Fruit fly (Drosophila melanogaster) whole organism, embryonic: ENCODE results near the gene Lsp1alpha.
A peak's percentile ranks its signal among the peaks of the same experiment; 100 is the strongest.

ENCODE experiments used
- ATbp ChIP-seq: fragments of 200-800 bp; sonication (Bioruptor generic); optimal IDR thresholded peaks from 2 replicates; lab custom pipeline; 2017; ENCODE audit warnings: missing biosample characterization, mild to moderate bottlenecking, missing genetic modification characterization, missing genetic modification reagents
- Atf3 ChIP-seq: fragments of 200-800 bp; sonication (Bioruptor generic); optimal IDR thresholded peaks from 3 replicates; lab custom pipeline; 2016; ENCODE audit warnings: missing biosample characterization, missing genetic modification characterization
- C15 ChIP-seq: fragments of 200-800 bp; sonication (Bioruptor generic); IDR thresholded peaks from 3 replicates; pipeline ENCODE4 v1.3.6; 2022; ENCODE audit warnings: missing biosample characterization, missing genetic modification characterization
- CG10321 ChIP-seq: fragments of 200-800 bp; sonication (Bioruptor generic); IDR thresholded peaks from 2 replicates; pipeline ENCODE4 v1.3.6; 2022; ENCODE audit warnings: missing biosample characterization, missing genetic modification characterization
- CG10366 ChIP-seq: fragments of 200-800 bp; sonication (Bioruptor generic); IDR thresholded peaks from 2 replicates; pipeline ENCODE4 v1.3.6; 2022; ENCODE audit warnings: missing biosample characterization, missing genetic modification characterization
- CG11093 ChIP-seq: fragments of 200-800 bp; sonication (Bioruptor generic); IDR thresholded peaks from 3 replicates; pipeline ENCODE4 v1.3.6; 2022; ENCODE audit warnings: missing biosample characterization, missing genetic modification characterization
- CG11696 ChIP-seq: fragments of 200-800 bp; sonication (Bioruptor generic); IDR thresholded peaks from 2 replicates; pipeline ENCODE4 v1.3.6; 2022; ENCODE audit warnings: missing biosample characterization, missing genetic modification characterization
- CG14710 ChIP-seq: fragments of 200-800 bp; sonication (Bioruptor generic); optimal IDR thresholded peaks from 3 replicates; lab custom pipeline; 2019; ENCODE audit warnings: missing biosample characterization, mild to moderate bottlenecking, missing genetic modification characterization, moderate library complexity
- CG15479 ChIP-seq: fragments of 200-800 bp; sonication (Bioruptor generic); optimal IDR thresholded peaks from 3 replicates; lab custom pipeline; 2019; ENCODE audit warnings: missing biosample characterization, mild to moderate bottlenecking, missing genetic modification characterization, moderate library complexity
- CG1603 ChIP-seq: fragments of 200-800 bp; sonication (Bioruptor generic); optimal IDR thresholded peaks from 2 replicates; lab custom pipeline; 2019; ENCODE audit warnings: missing biosample characterization, mild to moderate bottlenecking, missing genetic modification characterization, moderate library complexity
- CG18476 ChIP-seq: fragments of 200-800 bp; sonication (Bioruptor generic); optimal IDR thresholded peaks from 2 replicates; lab custom pipeline; 2016; ENCODE audit warnings: missing biosample characterization, mild to moderate bottlenecking, missing genetic modification characterization
- CG2120 ChIP-seq: fragments of 200-800 bp; sonication (Bioruptor generic); optimal IDR thresholded peaks from 3 replicates; lab custom pipeline; 2016; ENCODE audit warnings: missing biosample characterization, missing genetic modification characterization
- CG2712 ChIP-seq: fragments of 200-800 bp; optimal IDR thresholded peaks from 3 replicates; lab custom pipeline; 2019; ENCODE audit warnings: missing biosample characterization, mild to moderate bottlenecking, missing genetic modification characterization, moderate library complexity
- CG3163 ChIP-seq: fragments of 200-800 bp; sonication (Bioruptor generic); optimal IDR thresholded peaks from 3 replicates; lab custom pipeline; 2016; ENCODE audit warnings: missing biosample characterization, missing genetic modification characterization
- CG34224 ChIP-seq: fragments of 200-800 bp; sonication (Bioruptor generic); IDR thresholded peaks from 3 replicates; pipeline ENCODE4 v1.3.6; 2022; ENCODE audit warnings: missing biosample characterization, missing genetic modification characterization; ENCODE audit not compliant: partially characterized antibody
- CG34422 ChIP-seq: fragments of 200-800 bp; sonication (Bioruptor generic); IDR thresholded peaks from 3 replicates; pipeline ENCODE4 v1.3.6; 2022; ENCODE audit warnings: missing biosample characterization, missing genetic modification characterization
- CG3726 ChIP-seq: fragments of 200-800 bp; sonication (Bioruptor generic); IDR thresholded peaks from 3 replicates; pipeline ENCODE4, ENCODE4 v1.3.6; 2022; ENCODE audit warnings: missing biosample characterization, missing genetic modification characterization
- CG3847 ChIP-seq: fragments of 200-800 bp; sonication (Bioruptor generic); IDR thresholded peaks from 2 replicates; pipeline ENCODE4 v1.3.6; 2022; ENCODE audit warnings: missing biosample characterization, missing genetic modification characterization
- CG4360 ChIP-seq: fragments of 200-800 bp; sonication (Bioruptor generic); IDR thresholded peaks from 2 replicates; pipeline ENCODE4 v1.3.6; 2022; ENCODE audit warnings: missing biosample characterization, missing genetic modification characterization
- CG6175 ChIP-seq: fragments of 200-800 bp; sonication (Bioruptor generic); IDR thresholded peaks from 3 replicates; pipeline ENCODE4 v1.3.6; 2022; ENCODE audit warnings: missing biosample characterization, missing genetic modification characterization
- CG6813 ChIP-seq: fragments of 200-800 bp; sonication (Bioruptor generic); optimal IDR thresholded peaks from 2 replicates; lab custom pipeline; 2017; ENCODE audit warnings: missing biosample characterization, missing genetic modification characterization, mild to moderate bottlenecking, moderate library complexity, missing genetic modification reagents
- CG7745 ChIP-seq: fragments of 200-800 bp; sonication (Bioruptor generic); optimal IDR thresholded peaks from 2 replicates; lab custom pipeline; 2018; ENCODE audit warnings: missing biosample characterization, mild to moderate bottlenecking, missing genetic modification characterization, moderate library complexity
- CG8290 ChIP-seq, 3 experiments: fragments of 200-800 bp; sonication (Bioruptor generic); optimal IDR thresholded peaks; 2 replicates each; lab custom pipeline; 2016 to 2019; ENCODE audit warnings: missing biosample characterization in 3 of 3, missing genetic modification characterization in 3 of 3, mild to moderate bottlenecking in 2 of 3, moderate library complexity in 1 of 3
- CG8388 ChIP-seq: fragments of 200-800 bp; sonication (Bioruptor generic); optimal IDR thresholded peaks from 2 replicates; lab custom pipeline; 2019; ENCODE audit warnings: missing biosample characterization, mild to moderate bottlenecking, missing genetic modification characterization, moderate library complexity
- CoRest ChIP-seq: fragments of 200-800 bp; sonication (Bioruptor generic); optimal IDR thresholded peaks from 3 replicates; lab custom pipeline; 2018; ENCODE audit warnings: missing biosample characterization, mild to moderate bottlenecking, missing genetic modification characterization, moderate library complexity
- Deaf1 ChIP-seq: fragments of 200-800 bp; optimal IDR thresholded peaks from 3 replicates; lab custom pipeline; 2019; ENCODE audit warnings: missing biosample characterization, mild to moderate bottlenecking, missing genetic modification characterization, moderate library complexity
- E2f1 ChIP-seq: fragments of 200-800 bp; sonication (Bioruptor generic); IDR thresholded peaks from 2 replicates; pipeline ENCODE4 v1.3.6; 2022; ENCODE audit warnings: missing biosample characterization, missing genetic modification characterization
- H15 ChIP-seq: fragments of 200-800 bp; sonication (Bioruptor generic); IDR thresholded peaks from 3 replicates; pipeline ENCODE4 v1.3.6; 2022; ENCODE audit warnings: missing biosample characterization, missing genetic modification characterization
- HmgD ChIP-seq: fragments of 200-800 bp; sonication (Bioruptor generic); optimal IDR thresholded peaks from 3 replicates; lab custom pipeline; 2016; ENCODE audit warnings: missing biosample characterization, missing genetic modification characterization
- Kr ChIP-seq: fragments of 200-800 bp; sonication (Bioruptor generic); optimal IDR thresholded peaks from 2 replicates; lab custom pipeline; 2017; ENCODE audit warnings: missing biosample characterization, mild to moderate bottlenecking, missing genetic modification characterization
- Lpt ChIP-seq: fragments of >200 bp; optimal IDR thresholded peaks from 2 replicates; lab custom pipeline; 2018; ENCODE audit warnings: missing biosample characterization, missing genetic modification characterization
- Nf-YB ChIP-seq: fragments of 200-800 bp; sonication (Bioruptor generic); optimal IDR thresholded peaks from 3 replicates; lab custom pipeline; 2019; ENCODE audit warnings: missing biosample characterization, mild to moderate bottlenecking, missing genetic modification characterization, moderate library complexity
- Oli ChIP-seq: fragments of 200-800 bp; sonication (Bioruptor generic); optimal IDR thresholded peaks from 2 replicates; lab custom pipeline; 2018; ENCODE audit warnings: missing biosample characterization, mild to moderate bottlenecking, missing genetic modification characterization, moderate library complexity
- Sry-β ChIP-seq: fragments of 200-800 bp; sonication (Bioruptor generic); optimal IDR thresholded peaks from 2 replicates; lab custom pipeline; 2018; ENCODE audit warnings: missing biosample characterization, mild to moderate bottlenecking, missing genetic modification characterization, moderate library complexity
- Taf1 ChIP-seq: fragments of 200-800 bp; sonication (Bioruptor generic); IDR thresholded peaks from 2 replicates; pipeline ENCODE4 v1.3.6; 2022; ENCODE audit warnings: missing biosample characterization, missing genetic modification characterization
- Vsx1 ChIP-seq: fragments of 200-800 bp; sonication (Bioruptor generic); optimal IDR thresholded peaks from 2 replicates; lab custom pipeline; 2017; ENCODE audit warnings: missing biosample characterization, mild to moderate bottlenecking, missing genetic modification characterization, missing genetic modification reagents
- ab ChIP-seq: fragments of 200-800 bp; sonication (Bioruptor generic); optimal IDR thresholded peaks from 2 replicates; lab custom pipeline; 2016; ENCODE audit warnings: missing biosample characterization, missing genetic modification characterization
- bowl ChIP-seq: fragments of 200-800 bp; sonication (Bioruptor generic); IDR thresholded peaks from 2 replicates; pipeline ENCODE4 v1.3.6; 2022; ENCODE audit warnings: missing biosample characterization, missing genetic modification characterization
- dpn ChIP-seq, 2 experiments: fragments of 200-800 bp; sonication (Bioruptor generic); optimal IDR thresholded peaks; 3 replicates each; lab custom pipeline; 2016; ENCODE audit warnings: missing biosample characterization in 2 of 2, missing genetic modification characterization in 2 of 2
- gfzf ChIP-seq: fragments of 200-800 bp; sonication (Bioruptor generic); optimal IDR thresholded peaks from 2 replicates; lab custom pipeline; 2016; ENCODE audit warnings: missing biosample characterization, mild to moderate bottlenecking, missing genetic modification characterization, moderate library complexity
- lola ChIP-seq, 3 experiments: fragments of >200 bp in 2 of 3; fragments of 200-800 bp in 1 of 3; sonication (Bioruptor generic) in 1 of 3; optimal IDR thresholded peaks; 2 replicates each; lab custom pipeline; 2017 to 2019; ENCODE audit warnings: missing biosample characterization in 3 of 3, missing genetic modification characterization in 3 of 3, mild to moderate bottlenecking in 1 of 3, moderate library complexity in 1 of 3
- oc ChIP-seq: fragments of 200-800 bp; sonication (Bioruptor generic); optimal IDR thresholded peaks from 2 replicates; lab custom pipeline; 2018; ENCODE audit warnings: missing biosample characterization, mild to moderate bottlenecking, missing genetic modification characterization, moderate library complexity
- odd ChIP-seq: fragments of 200-800 bp; sonication (Bioruptor generic); optimal IDR thresholded peaks from 2 replicates; lab custom pipeline; 2017; ENCODE audit warnings: missing biosample characterization, mild to moderate bottlenecking, missing genetic modification characterization
- otp ChIP-seq: fragments of 200-800 bp; sonication (Bioruptor generic); IDR thresholded peaks from 3 replicates; pipeline ENCODE4, ENCODE4 v1.3.6; 2022; ENCODE audit warnings: missing biosample characterization, missing genetic modification characterization
- run ChIP-seq: fragments of 200-800 bp; sonication (Bioruptor generic); optimal IDR thresholded peaks from 3 replicates; lab custom pipeline; 2018; ENCODE audit warnings: missing biosample characterization, mild to moderate bottlenecking, missing genetic modification characterization
- sqz ChIP-seq: fragments of 200-800 bp; sonication (Bioruptor generic); optimal IDR thresholded peaks from 3 replicates; lab custom pipeline; 2018; ENCODE audit warnings: missing biosample characterization, mild to moderate bottlenecking, missing genetic modification characterization
- usp ChIP-seq: fragments of >200 bp; optimal IDR thresholded peaks from 2 replicates; lab custom pipeline; 2017; ENCODE audit warnings: missing biosample characterization, missing genetic modification characterization
- vnd ChIP-seq: fragments of 200-800 bp; sonication (Bioruptor generic); IDR thresholded peaks from 3 replicates; pipeline ENCODE4 v1.3.6; 2022; ENCODE audit warnings: missing biosample characterization, missing genetic modification characterization; ENCODE audit not compliant: partially characterized antibody
- zen ChIP-seq: fragments of 200-800 bp; sonication (Bioruptor generic); optimal IDR thresholded peaks from 3 replicates; lab custom pipeline; 2018; ENCODE audit warnings: missing biosample characterization, mild to moderate bottlenecking, missing genetic modification characterization, moderate library complexity

Lsp1alpha gene

DNA sequence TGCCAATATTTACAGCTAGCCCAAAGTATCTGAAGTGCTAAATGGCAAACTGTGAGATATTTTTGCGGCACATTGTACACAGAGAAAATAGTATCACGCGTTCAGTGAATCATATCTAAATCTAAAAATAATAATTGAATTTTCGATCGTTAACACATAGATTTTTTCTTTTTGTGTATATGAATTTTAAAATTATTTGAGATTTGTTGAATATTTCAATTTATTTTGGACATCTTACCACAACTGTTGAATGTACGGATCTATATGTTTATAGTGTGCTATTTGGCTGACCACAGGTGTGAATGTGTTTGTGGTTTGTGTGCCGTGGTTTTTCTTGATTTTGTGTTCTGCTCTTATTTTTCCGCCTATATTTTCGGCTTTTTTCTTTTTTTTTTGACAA, 20.3 kb upstream of the Lsp1alpha start (continued):
- TF ChIP-seq odd (GFP tag; lab: Kevin White, UChicago) (peak; percentile 31), run (tag; lab: Kevin White, UChicago) (peak; percentile 57), Atf3 (GFP tag; lab: Kevin White, UChicago) (no peak), bowl (GFP tag; lab: Robert Waterston, UW) (no peak), Lpt (no peak), otp (no peak), Deaf1 (tag; lab: Kevin White, UChicago) (no peak), CG2120 (GFP tag; lab: Kevin White, UChicago) (peak; percentile 86), oc (tag; lab: Kevin White, UChicago) (no peak), CG2712 (tag; lab: Kevin White, UChicago) (peak; percentile 48), CG4360 (no peak), CG18476 (GFP tag; lab: Kevin White, UChicago) (peak; percentile 67), usp (GFP tag; lab: Kevin White, UChicago) (no peak), CG1603 (tag; lab: Kevin White, UChicago) (no peak), sqz (GFP tag; lab: Kevin White, UChicago) (no peak), CG34224 (GFP tag; lab: Robert Waterston, UW) (no peak), CG3847 (GFP tag; lab: Robert Waterston, UW) (peak; percentile 53), CG3163 (no peak), Oli (tag; lab: Kevin White, UChicago) (peak; percentile 68), CoRest (peak; percentile 69), ab (GFP tag; lab: Kevin White, UChicago) (peak; percentile 39), CG11696 (GFP tag; lab: Robert Waterston, UW) (peak; percentile 83), Kr (no peak), CG10366 (GFP tag; lab: Robert Waterston, UW) (0 out of 2 replicates have a peak, but pooled peaks have one; percentile 40), CG7745 (no peak), Taf1 (peak; percentile 43; the same call in 1 of the 2 replicates), CG6813 (GFP tag; lab: Kevin White, UChicago) (no peak), Vsx1 (GFP tag; lab: Kevin White, UChicago) (no peak), CG34422 (GFP tag; lab: Robert Waterston, UW) (no peak), lola (GFP tag; optimal IDR thresholded peaks at IDR 0.05; lab: Kevin White, UChicago) (peak in 1 of 3 experiments; percentile 18)

DNA sequence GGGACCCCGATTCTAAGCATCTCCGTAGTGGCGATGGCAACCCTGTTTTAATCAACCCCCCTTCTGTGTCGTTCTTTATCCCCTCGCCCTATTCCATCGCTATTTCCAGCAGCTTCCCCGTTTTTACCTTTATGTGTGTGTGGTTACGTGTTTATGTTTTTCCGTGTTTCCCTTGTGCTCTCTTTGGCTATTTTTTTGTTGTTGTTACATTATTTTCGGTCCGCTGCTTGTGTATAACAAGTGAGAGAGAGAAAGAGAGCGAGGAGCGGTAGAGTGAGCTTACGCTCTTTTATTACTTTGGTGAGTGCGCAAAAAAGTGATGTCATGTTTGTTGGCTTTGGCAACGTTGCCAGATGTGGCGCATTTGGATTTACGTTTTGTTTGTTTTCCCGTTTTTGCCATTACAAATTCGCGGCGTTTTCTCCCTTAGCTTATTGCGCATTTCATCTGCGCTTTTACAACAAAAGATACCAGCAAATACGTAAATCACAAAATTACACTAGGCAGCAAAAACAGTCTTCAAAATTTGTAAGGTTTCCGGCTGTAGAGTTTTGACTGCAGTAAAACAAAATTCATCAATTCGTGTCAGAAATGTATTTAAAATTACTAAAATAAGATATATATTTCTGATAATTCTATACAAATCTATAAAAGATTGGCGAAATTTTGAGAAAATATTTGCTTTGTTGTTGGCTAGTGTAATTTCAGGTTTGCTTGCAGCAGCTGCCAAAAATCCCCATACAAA, 19.7 kb upstream of the Lsp1alpha start:
- peak; percentile 23 for TF ChIP-seq ATbp (GFP tag; lab: Kevin White, UChicago)
- no peak for TF ChIP-seq vnd (GFP tag; lab: Robert Waterston, UW)
- TF ChIP-seq C15 = peak; percentile 59; the same call in 1 of the 3 replicates
- no peak for TF ChIP-seq CG15479 (GFP tag; lab: Kevin White, UChicago)
- TF ChIP-seq CG14710 = peak; percentile 16
- peak; percentile 68 for TF ChIP-seq Atf3 (GFP tag; lab: Kevin White, UChicago)
- TF ChIP-seq dpn (GFP tag; optimal IDR thresholded peaks at IDR 0.05; lab: Kevin White, UChicago) = peak in 1 of 2 experiments; percentile 49
- TF ChIP-seq E2f1 = peak; percentile 64
- no peak for TF ChIP-seq gfzf
- no peak for TF ChIP-seq HmgD (GFP tag; lab: Kevin White, UChicago)
- no peak for TF ChIP-seq CG8290 (GFP tag; optimal IDR thresholded peaks at IDR 0.05; lab: Kevin White, UChicago)
- TF ChIP-seq CG8290 (tag; optimal IDR thresholded peaks at IDR 0.05; lab: Kevin White, UChicago) = peak in 1 of 2 experiments; percentile 21
- TF ChIP-seq CG10321 (GFP tag; lab: Robert Waterston, UW) = peak; percentile 27; the same call in 1 of the 2 replicates
- peak; percentile 27; the same call in 1 of the 3 replicates for TF ChIP-seq CG11093
- peak; percentile 29 for TF ChIP-seq CG8388 (GFP tag; lab: Kevin White, UChicago)
- peak; percentile 58; the same call in 1 of the 3 replicates for TF ChIP-seq H15 (GFP tag; lab: Robert Waterston, UW)
- 0 out of 3 replicates have a peak, but pooled peaks have one; percentile 53 for TF ChIP-seq CG3726 (GFP tag; lab: Robert Waterston, UW)
- 0 out of 3 replicates have a peak, but pooled peaks have one; percentile 28 for TF ChIP-seq CG6175 (GFP tag; lab: Robert Waterston, UW)
- TF ChIP-seq Nf-YB (GFP tag; lab: Kevin White, UChicago) = peak; percentile 35
- TF ChIP-seq Sry-β (GFP tag; lab: Kevin White, UChicago) = no peak
- TF ChIP-seq zen (tag; lab: Kevin White, UChicago) = no peak
